Worm (Caenorhabditis elegans): Measurements from ENCODE around the gene ZK930.2.
A peak's percentile ranks its signal among the peaks of the same experiment; 100 is the strongest.

The ZK930.2 gene

DNA sequence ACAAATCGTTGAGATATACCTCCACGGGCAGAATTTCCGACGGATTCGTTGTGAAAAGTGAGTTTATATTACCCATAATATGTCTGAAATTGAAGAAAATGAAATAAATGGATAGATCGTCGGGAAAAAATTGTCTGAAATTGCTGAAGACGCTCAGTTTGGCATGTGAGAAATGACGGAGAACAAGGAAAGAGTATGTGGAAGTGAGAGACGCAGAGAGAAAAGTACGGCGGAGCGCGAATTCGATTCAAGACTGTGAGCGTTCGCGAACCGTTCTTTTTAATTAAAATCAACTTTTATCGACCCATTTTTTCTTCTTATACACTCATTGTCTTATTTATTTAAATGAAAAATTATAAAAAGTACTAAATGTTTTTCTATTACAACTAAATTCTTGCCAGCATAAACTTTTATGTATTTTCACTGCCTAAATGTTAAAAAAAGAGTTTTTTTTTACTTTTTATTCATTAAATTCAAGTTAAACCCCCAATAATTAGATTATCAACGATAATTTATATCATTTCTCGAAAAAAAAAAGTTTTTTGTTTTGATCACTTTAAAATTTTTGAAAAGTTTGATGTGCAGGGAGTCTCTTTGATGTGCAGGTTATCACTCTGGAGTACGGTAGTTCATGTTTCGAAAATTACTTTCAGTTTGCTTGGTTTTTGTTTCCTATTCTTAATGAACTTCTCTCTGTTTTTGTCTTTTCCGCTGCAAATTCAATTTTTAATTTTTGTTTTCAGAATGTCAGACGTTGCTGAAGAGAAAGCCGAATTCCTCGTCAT, 22.7 kb upstream of the ZK930.2 start, which contains the start of the genes vps-15 and hmg-12 (continued):
- no peak for TF ChIP-seq pqm-1 (tag; optimal IDR thresholded peaks at IDR 0.05)
- no peak for TF ChIP-seq dmd-8 (GFP tag; IDR thresholded peaks at IDR 0.05)
- TF ChIP-seq dve-1 (tag; optimal IDR thresholded peaks at IDR 0.05; ENCODE audit: insufficient read depth): no peak
- TF ChIP-seq daf-19 (GFP tag; conservative IDR thresholded peaks at IDR 0.05): no peak
- TF ChIP-seq ceh-28 (tag; optimal IDR thresholded peaks at IDR 0.05): no peak
- TF ChIP-seq nhr-102 (tag; optimal IDR thresholded peaks at IDR 0.05): no peak
- TF ChIP-seq tra-1 (GFP tag; IDR thresholded peaks at IDR 0.05): no peak
- TF ChIP-seq nhr-6 (tag; optimal IDR thresholded peaks at IDR 0.05): no peak
- no peak for TF ChIP-seq hif-1 (tag; optimal IDR thresholded peaks at IDR 0.05)
- no peak for TF ChIP-seq zag-1 (tag; optimal IDR thresholded peaks at IDR 0.05)
- no peak for TF ChIP-seq ceh-44 (GFP tag; IDR thresholded peaks at IDR 0.05)
- TF ChIP-seq snpc-1.2 (GFP tag; IDR thresholded peaks at IDR 0.05): no peak
- peak in 1 of 2 experiments; percentile 95 for TF ChIP-seq lsy-2 (tag; optimal IDR thresholded peaks at IDR 0.05)
- no peak for TF ChIP-seq lir-3 (tag; optimal IDR thresholded peaks at IDR 0.05)
- no peak for TF ChIP-seq F26F4.8 (GFP tag; conservative IDR thresholded peaks at IDR 0.05)
- no peak for TF ChIP-seq Y5F2A.4 (GFP tag; optimal IDR thresholded peaks at IDR 0.05)
- no peak for TF ChIP-seq zip-11 (GFP tag; IDR thresholded peaks at IDR 0.05)
- TF ChIP-seq daf-16 (GFP tag; optimal IDR thresholded peaks at IDR 0.05): no peak
- peak; percentile 7 for TF ChIP-seq daf-16 (tag; optimal IDR thresholded peaks at IDR 0.05)
- peak; percentile 73 for TF ChIP-seq mes-2 (tag; optimal IDR thresholded peaks at IDR 0.05; ENCODE audit: poor library complexity, severe bottlenecking)

DNA sequence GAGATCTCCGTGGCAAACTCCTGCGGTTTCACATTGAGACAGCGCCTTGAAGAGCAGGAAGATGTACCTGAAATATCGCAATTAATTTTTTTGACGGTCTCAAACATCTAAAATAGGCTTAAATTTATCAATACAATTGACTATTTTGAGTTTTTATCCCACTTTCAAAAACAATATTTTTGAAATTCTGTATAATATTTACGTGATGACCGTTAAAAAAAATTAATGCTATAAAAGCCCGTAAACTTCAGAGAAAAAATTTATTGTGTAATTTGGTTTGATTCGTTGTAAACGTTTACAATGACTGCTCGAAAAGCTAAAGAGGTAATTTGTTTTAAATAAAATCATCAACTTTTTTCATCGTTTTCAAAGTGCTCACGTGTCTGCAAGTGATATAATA, 21.1 kb upstream of the ZK930.2 start, which contains the start of gene ZK930.7:
ZK930.7 (plus strand) TSS at position 301 of the 400 bp plus-strand sequence.
- TF ChIP-seq aha-1 (tag): peak; percentile 42
- TF ChIP-seq ama-1 (optimal IDR thresholded peaks at IDR 0.05): no peak
- TF ChIP-seq lsy-2 (tag; optimal IDR thresholded peaks at IDR 0.05): no peak
- no peak for TF ChIP-seq lin-39 (tag; optimal IDR thresholded peaks at IDR 0.05)

DNA sequence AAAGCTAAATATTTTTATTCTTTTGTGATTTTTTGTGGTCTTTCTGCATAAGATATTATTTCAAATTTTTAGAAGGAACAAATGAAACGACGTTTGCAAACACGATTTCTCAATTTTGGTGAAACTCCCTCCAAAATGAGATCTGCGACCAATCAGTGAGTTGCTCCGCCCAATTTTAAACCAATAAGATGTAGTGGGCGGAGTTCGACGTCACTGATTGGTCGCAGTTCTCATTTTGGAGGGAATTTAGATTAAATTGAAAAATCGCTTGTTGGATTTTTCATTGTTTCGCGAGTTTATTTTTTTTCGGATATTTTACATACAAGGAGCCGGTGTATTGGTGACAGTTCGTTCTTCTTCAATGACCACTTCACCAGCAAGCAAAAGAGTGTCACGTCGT, 17.3 kb upstream of the ZK930.2 start:
- no peak for TF ChIP-seq lin-38 (GFP tag; IDR thresholded peaks at IDR 0.05)
- no peak for TF ChIP-seq ceh-82 (tag; optimal IDR thresholded peaks at IDR 0.05)
- TF ChIP-seq daf-8 (GFP tag; IDR thresholded peaks at IDR 0.05): no peak
- TF ChIP-seq sdz-12 (GFP tag; optimal IDR thresholded peaks at IDR 0.05): no peak

DNA sequence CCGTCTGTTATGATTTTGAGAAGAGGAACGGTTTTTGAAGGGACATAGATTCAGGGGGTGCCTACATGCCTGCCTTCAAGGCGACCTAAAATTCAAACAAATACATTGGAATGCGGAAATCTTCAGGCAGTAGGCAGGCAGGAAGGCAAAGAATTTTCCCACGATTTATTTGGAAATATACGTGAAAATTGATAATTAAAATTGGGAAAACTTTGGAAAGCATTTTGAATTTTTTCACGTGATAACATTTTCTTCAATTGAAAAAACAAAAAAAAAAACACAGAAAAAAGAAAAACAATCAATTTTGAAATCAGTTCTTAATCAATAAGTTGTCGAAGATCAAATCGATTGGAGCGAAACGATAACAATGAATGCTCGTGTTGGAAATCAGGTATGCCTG, 13.0 kb upstream of the ZK930.2 start, which contains the start of gene ZK930.4:
ZK930.4 (plus strand) TSS at position 301 of the 400 bp plus-strand sequence.
- no peak for TF ChIP-seq pha-4 (GFP tag; IDR thresholded peaks at IDR 0.05)
- no peak for TF ChIP-seq pha-4 (tag; optimal IDR thresholded peaks at IDR 0.05)
- TF ChIP-seq lir-3 (tag; optimal IDR thresholded peaks at IDR 0.05): no peak
- TF ChIP-seq spr-3 (GFP tag; optimal IDR thresholded peaks at IDR 0.05): no peak
- no peak for TF ChIP-seq ctbp-1 (GFP tag; IDR thresholded peaks at IDR 0.05)
- TF ChIP-seq nhr-41 (GFP tag; IDR thresholded peaks at IDR 0.05): no peak
- no peak for TF ChIP-seq fkh-10 (GFP tag; optimal IDR thresholded peaks at IDR 0.05)
- TF ChIP-seq lin-15B (tag; optimal IDR thresholded peaks at IDR 0.05): no peak
- TF ChIP-seq nhr-111 (GFP tag; optimal IDR thresholded peaks at IDR 0.05): no peak
- TF ChIP-seq ZK546.5 (tag; optimal IDR thresholded peaks at IDR 0.05): no peak

All from whole organism, L4 larva.